Worm (Caenorhabditis elegans) whole organism, midembryonic: ENCODE data around the gene srx-12.
"Not testable (repeated sequence)": the region's sequence is repeated elsewhere in the genome, so short reads cannot be mapped to it uniquely, and the experiment has no call there.

Experiments used
- T22C8.4 ChIP-seq: fragments of 200-800 bp; sonication (Bioruptor generic); IDR thresholded peaks from 2 replicates; pipeline ENCODE4 v1.3.6; 2022; ENCODE audit warnings: missing genetic modification characterization, missing compliant biosample characterization
- cog-1 ChIP-seq: sonication (generic microtip); optimal IDR thresholded peaks from 2 replicates; lab custom pipeline; 2016; ENCODE audit warnings: missing genetic modification characterization, missing compliant biosample characterization
- flt-1 ChIP-seq: fragments of 200-800 bp; sonication (Bioruptor generic); IDR thresholded peaks from 2 replicates; pipeline ENCODE4 v1.3.6; 2022; ENCODE audit warnings: missing genetic modification characterization, missing compliant biosample characterization
- klf-2 ChIP-seq: fragments of 200-800 bp; sonication (Bioruptor generic); conservative IDR thresholded peaks from 2 replicates; pipeline ENCODE4 v1.3.6; 2022; ENCODE audit warnings: missing genetic modification reagents, missing genetic modification characterization, missing compliant biosample characterization
- med-1 ChIP-seq: sonication (generic microtip); optimal IDR thresholded peaks from 2 replicates; lab custom pipeline; 2017; ENCODE audit warnings: missing genetic modification characterization, mild to moderate bottlenecking, missing compliant biosample characterization, antibody characterized with exemption, missing genetic modification reagents; ENCODE audit not compliant: insufficient read depth
- ref-1 ChIP-seq: fragments of 200-800 bp; sonication (Bioruptor generic); conservative IDR thresholded peaks from 2 replicates; pipeline ENCODE4 v1.3.6; 2022; ENCODE audit warnings: missing genetic modification reagents, missing genetic modification characterization, missing compliant biosample characterization
- tab-1 ChIP-seq: fragments of 200-800 bp; sonication (Bioruptor generic); IDR thresholded peaks from 2 replicates; pipeline ENCODE4 v1.3.6; 2022; ENCODE audit warnings: missing genetic modification characterization, missing compliant biosample characterization
- ztf-23 ChIP-seq: fragments of 200-800 bp; sonication (Bioruptor generic); IDR thresholded peaks from 2 replicates; pipeline ENCODE4 v1.3.6; 2022; ENCODE audit warnings: missing genetic modification reagents, missing genetic modification characterization, missing compliant biosample characterization
- ztf-29 ChIP-seq: fragments of 200-800 bp; sonication (Bioruptor generic); IDR thresholded peaks from 2 replicates; pipeline ENCODE4 v1.3.6; 2022; ENCODE audit warnings: missing genetic modification reagents, missing genetic modification characterization, missing compliant biosample characterization

Gene srx-12

ce11 chrIV:1015430-1015829 lies 30.4 kb upstream of the srx-12 start:
- no peak for TF ChIP-seq cog-1 (tag; lab: Kevin White, UChicago)
- TF ChIP-seq ztf-23 (GFP tag; lab: Robert Waterston, UW): no peak
- TF ChIP-seq flt-1 (GFP tag; lab: Robert Waterston, UW): no peak
- no peak for TF ChIP-seq klf-2
- TF ChIP-seq med-1 (GFP tag; lab: Kevin White, UChicago): no peak
- no peak for TF ChIP-seq tab-1

ce11 chrIV:1019801-1020200 lies 26.0 kb upstream of the srx-12 start:
- TF ChIP-seq klf-2: no peak
- TF ChIP-seq T22C8.4 (GFP tag; lab: Robert Waterston, UW): no peak
- no peak for TF ChIP-seq cog-1 (tag; lab: Kevin White, UChicago)
- TF ChIP-seq ztf-23 (GFP tag; lab: Robert Waterston, UW): no peak
- no peak for TF ChIP-seq ztf-29 (GFP tag; lab: Robert Waterston, UW)
- TF ChIP-seq med-1 (GFP tag; lab: Kevin White, UChicago): no peak
- no peak for TF ChIP-seq ref-1 (GFP tag; lab: Robert Waterston, UW)
- no peak for TF ChIP-seq tab-1
- no peak for TF ChIP-seq flt-1 (GFP tag; lab: Robert Waterston, UW)

ce11 chrIV:1029939-1030338 lies 15.8 kb upstream of the srx-12 start, which contains the start of gene abhd-14:
Gene abhd-14, minus strand, starts transcription at chrIV:1030039.
- TF ChIP-seq T22C8.4 (GFP tag; lab: Robert Waterston, UW) (no peak), klf-2 (no peak), tab-1 (no peak), ztf-29 (GFP tag; lab: Robert Waterston, UW) (no peak), ref-1 (GFP tag; lab: Robert Waterston, UW) (no peak), med-1 (GFP tag; lab: Kevin White, UChicago) (no peak), ztf-23 (GFP tag; lab: Robert Waterston, UW) (no peak), cog-1 (tag; lab: Kevin White, UChicago) (no peak), flt-1 (GFP tag; lab: Robert Waterston, UW) (no peak)

- TF ChIP-seq cog-1 (tag; lab: Kevin White, UChicago) (no peak), ztf-29 (GFP tag; lab: Robert Waterston, UW) (no peak), tab-1 (no peak), ztf-23 (GFP tag; lab: Robert Waterston, UW) (no peak), med-1 (GFP tag; lab: Kevin White, UChicago) (no peak), klf-2 (no peak), T22C8.4 (GFP tag; lab: Robert Waterston, UW) (no peak), ref-1 (GFP tag; lab: Robert Waterston, UW) (no peak), flt-1 (GFP tag; lab: Robert Waterston, UW) (no peak)
These were observed 10.7 kb upstream of the srx-12 start for ce11 chrIV:1035108-1035507.

- no peak for TF ChIP-seq T22C8.4 (GFP tag; lab: Robert Waterston, UW)
These were observed 7.3 kb upstream of the srx-12 start for ce11 chrIV:1038516-1038915.

- no peak for TF ChIP-seq ztf-23 (GFP tag; lab: Robert Waterston, UW)
- no peak for TF ChIP-seq flt-1 (GFP tag; lab: Robert Waterston, UW)
- no peak for TF ChIP-seq ztf-29 (GFP tag; lab: Robert Waterston, UW)
- no peak for TF ChIP-seq klf-2
- TF ChIP-seq cog-1 (tag; lab: Kevin White, UChicago): no peak
- TF ChIP-seq med-1 (GFP tag; lab: Kevin White, UChicago): no peak
- no peak for TF ChIP-seq T22C8.4 (GFP tag; lab: Robert Waterston, UW)
- no peak for TF ChIP-seq tab-1
- TF ChIP-seq ref-1 (GFP tag; lab: Robert Waterston, UW): no peak
These were observed 5.2 kb upstream of the srx-12 start for ce11 chrIV:1040537-1040936.

- no peak for TF ChIP-seq T22C8.4 (GFP tag; lab: Robert Waterston, UW)
- no peak for TF ChIP-seq ztf-23 (GFP tag; lab: Robert Waterston, UW)
- no peak for TF ChIP-seq klf-2
- no peak for TF ChIP-seq cog-1 (tag; lab: Kevin White, UChicago)
- TF ChIP-seq tab-1: no peak
- TF ChIP-seq flt-1 (GFP tag; lab: Robert Waterston, UW): no peak
- TF ChIP-seq med-1 (GFP tag; lab: Kevin White, UChicago): no peak
- no peak for TF ChIP-seq ztf-29 (GFP tag; lab: Robert Waterston, UW)
- no peak for TF ChIP-seq ref-1 (GFP tag; lab: Robert Waterston, UW)
These were observed 1.5 kb upstream of the srx-12 start, which contains the start of gene Y55F3AM.11 for ce11 chrIV:1044287-1044686. Gene Y55F3AM.11, minus strand, starts transcription at chrIV:1044387.

- no peak for TF ChIP-seq ref-1 (GFP tag; lab: Robert Waterston, UW)
- TF ChIP-seq T22C8.4 (GFP tag; lab: Robert Waterston, UW): peak; percentile 43; the same call in 1 of the 2 replicates
These were observed 1.2 kb downstream of the srx-12 start for ce11 chrIV:1046996-1047395.

- not testable (repeated sequence) for TF ChIP-seq ztf-29 (GFP tag; lab: Robert Waterston, UW); tab-1; cog-1 (tag; lab: Kevin White, UChicago)
These were observed 5.9 kb downstream of the srx-12 start, which contains the start of gene Y55F3AM.21 for ce11 chrIV:1051636-1052133. Gene Y55F3AM.21, minus strand, starts transcription at chrIV:1051686.

ce11 chrIV:1053989-1054388 lies 8.2 kb downstream of the srx-12 start:
- TF ChIP-seq klf-2: no peak
- no peak for TF ChIP-seq T22C8.4 (GFP tag; lab: Robert Waterston, UW)

- no peak for TF ChIP-seq ztf-29 (GFP tag; lab: Robert Waterston, UW)
- no peak for TF ChIP-seq klf-2
- no peak for TF ChIP-seq cog-1 (tag; lab: Kevin White, UChicago)
- TF ChIP-seq ztf-23 (GFP tag; lab: Robert Waterston, UW): no peak
These were observed 9.0 kb downstream of the srx-12 start, which contains the start of gene dcap-1 for ce11 chrIV:1054736-1055135. Gene dcap-1, minus strand, starts transcription at chrIV:1054794.
